Worm (Caenorhabditis elegans): ENCODE measurements around the gene C39B10.7.

Gene C39B10.7

ce11 chrX:10479108-10479738 is 2.5 kb downstream of the C39B10.7 start:
- TF ChIP-seq daf-19 (GFP tag; conservative IDR thresholded peaks at IDR 0.05) (no peak), lin-15B (tag; optimal IDR thresholded peaks at IDR 0.05) (no peak), lin-29 (GFP tag; IDR thresholded peaks at IDR 0.05) (no peak), hlh-11 (tag; optimal IDR thresholded peaks at IDR 0.05) (peak; percentile 69), fos-1 (tag; optimal IDR thresholded peaks at IDR 0.05) (no peak), nhr-102 (tag; optimal IDR thresholded peaks at IDR 0.05) (no peak), T26A8.4 (GFP tag; IDR thresholded peaks at IDR 0.05) (no peak), nhr-77 (tag; optimal IDR thresholded peaks at IDR 0.05) (no peak), mxl-3 (GFP tag; optimal IDR thresholded peaks at IDR 0.05) (no peak), ZK546.5 (tag; optimal IDR thresholded peaks at IDR 0.05) (no peak), ztf-11 (tag; optimal IDR thresholded peaks at IDR 0.05) (no peak), F49E8.2 (tag; optimal IDR thresholded peaks at IDR 0.05; ENCODE audit: borderline replicate concordance) (no peak), Y48G9A.11 (GFP tag; IDR thresholded peaks at IDR 0.05) (no peak), spr-1 (tag; optimal IDR thresholded peaks at IDR 0.05) (no peak), php-3 (GFP tag; IDR thresholded peaks at IDR 0.05) (peak; percentile 55), madf-9 (GFP tag; conservative IDR thresholded peaks at IDR 0.05) (no peak), attf-4 (tag; optimal IDR thresholded peaks at IDR 0.05) (no peak), lim-7 (GFP tag; IDR thresholded peaks at IDR 0.05) (no peak), Y75B8A.6 (GFP tag; IDR thresholded peaks at IDR 0.05) (no peak), mep-1 (tag; optimal IDR thresholded peaks at IDR 0.05) (peak; percentile 3), egl-43 (GFP tag; IDR thresholded peaks at IDR 0.05) (no peak), ceh-44 (GFP tag; IDR thresholded peaks at IDR 0.05) (no peak), ama-1 (optimal IDR thresholded peaks at IDR 0.05) (no peak), arid-1 (GFP tag; conservative IDR thresholded peaks at IDR 0.05) (no peak), duxl-1 (tag; optimal IDR thresholded peaks at IDR 0.05; ENCODE audit: poor library complexity) (no peak), dmd-8 (GFP tag; IDR thresholded peaks at IDR 0.05) (no peak), egl-27 (tag; optimal IDR thresholded peaks at IDR 0.05) (no peak), snpc-1.2 (GFP tag; IDR thresholded peaks at IDR 0.05) (no peak), pha-4 (GFP tag; IDR thresholded peaks at IDR 0.05) (0 out of 2 replicates have a peak, but pooled peaks have one; percentile 26), pha-4 (tag; optimal IDR thresholded peaks at IDR 0.05) (no peak), madf-5 (GFP tag; IDR thresholded peaks at IDR 0.05) (no peak), daf-12 (tag; optimal IDR thresholded peaks at IDR 0.05) (no peak), gei-8 (GFP tag; optimal IDR thresholded peaks at IDR 0.05) (no peak), ZK337.2 (GFP tag; IDR thresholded peaks at IDR 0.05) (no peak), ceh-28 (tag; optimal IDR thresholded peaks at IDR 0.05) (no peak), ceh-20 (GFP tag; IDR thresholded peaks at IDR 0.05) (no peak), aha-1 (tag) (peak; percentile 58), daf-16 (GFP tag; optimal IDR thresholded peaks at IDR 0.05) (peak in 1 of 2 experiments; percentile 52), daf-16 (tag; optimal IDR thresholded peaks at IDR 0.05) (peak; percentile 18), nhr-6 (tag; optimal IDR thresholded peaks at IDR 0.05) (no peak), vab-7 (GFP tag; IDR thresholded peaks at IDR 0.05) (no peak), sdz-12 (GFP tag; optimal IDR thresholded peaks at IDR 0.05) (no peak), hmg-1.1 (GFP tag; IDR thresholded peaks at IDR 0.05) (no peak), nhr-48 (tag; optimal IDR thresholded peaks at IDR 0.05) (peak; percentile 32), mdl-1 (tag; optimal IDR thresholded peaks at IDR 0.05) (no peak), nhr-42 (GFP tag; IDR thresholded peaks at IDR 0.05) (no peak), mdt-29 (GFP tag; IDR thresholded peaks at IDR 0.05) (no peak), lin-13 (GFP tag; optimal IDR thresholded peaks at IDR 0.05) (no peak), tra-1 (GFP tag; IDR thresholded peaks at IDR 0.05) (peak; percentile 72; the same call in 1 of the 2 replicates), lin-39 (tag; optimal IDR thresholded peaks at IDR 0.05) (no peak), F37D6.2 (tag; optimal IDR thresholded peaks at IDR 0.05) (no peak), dve-1 (tag; optimal IDR thresholded peaks at IDR 0.05; ENCODE audit: insufficient read depth) (peak; percentile 38)
